Worm (Caenorhabditis elegans) whole organism, young adult: ENCODE measurements around the gene T16G1.13.
A peak's percentile ranks its signal among the peaks of the same experiment; 100 is the strongest.

Experiments
- C06A6.2 ChIP-seq: fragments of 200-800 bp; sonication (Bioruptor generic); conservative IDR thresholded peaks from 2 replicates; pipeline ENCODE4 v1.3.6; 2022; ENCODE audit warnings: missing genetic modification characterization, missing compliant biosample characterization
- F33H1.4 ChIP-seq: fragments of 200-800 bp; sonication (Bioruptor generic); IDR thresholded peaks from 2 replicates; pipeline ENCODE4 v1.3.6; 2022; ENCODE audit warnings: missing genetic modification reagents, missing genetic modification characterization, missing compliant biosample characterization
- F49E8.2 ChIP-seq: sonication (generic microtip); optimal IDR thresholded peaks from 3 replicates; lab custom pipeline; 2017; ENCODE audit warnings: missing genetic modification characterization, mild to moderate bottlenecking, missing compliant biosample characterization, antibody characterized with exemption, moderate library complexity; ENCODE audit not compliant: insufficient read depth
- F55B11.4 ChIP-seq: sonication (generic microtip); optimal IDR thresholded peaks from 2 replicates; lab custom pipeline; 2016; ENCODE audit warnings: missing compliant biosample characterization, missing genetic modification characterization, borderline replicate concordance; ENCODE audit not compliant: insufficient read depth
- ama-1 ChIP-seq, 3 experiments: fragments of 150-350 bp in 1 of 3; sonication (generic microtip) in 2 of 3; optimal IDR thresholded peaks; 2 replicates each; lab custom pipeline; 2014 to 2018; ENCODE audit warnings: missing biosample characterization in 2 of 3, missing genetic modification characterization in 2 of 3, missing genetic modification reagents in 2 of 3
- athp-1 ChIP-seq: sonication (generic microtip); optimal IDR thresholded peaks from 2 replicates; lab custom pipeline; 2017; ENCODE audit warnings: mild to moderate bottlenecking, missing genetic modification characterization, missing compliant biosample characterization
- attf-3 ChIP-seq: fragments of 200-800 bp; sonication (Bioruptor generic); conservative IDR thresholded peaks from 2 replicates; pipeline ENCODE4 v1.3.6; 2022; ENCODE audit warnings: missing genetic modification reagents, missing genetic modification characterization, missing compliant biosample characterization
- attf-5 ChIP-seq: fragments of 200-800 bp; sonication (Bioruptor generic); optimal IDR thresholded peaks from 2 replicates; lab custom pipeline; 2018; ENCODE audit warnings: mild to moderate bottlenecking, missing genetic modification characterization, missing compliant biosample characterization
- bed-1 ChIP-seq: fragments of 200-800 bp; sonication (Bioruptor generic); IDR thresholded peaks from 2 replicates; pipeline ENCODE4 v1.3.6; 2022; ENCODE audit warnings: missing genetic modification reagents, missing genetic modification characterization, missing compliant biosample characterization
- bed-2 ChIP-seq: fragments of 200-800 bp; sonication (Bioruptor generic); IDR thresholded peaks from 2 replicates; pipeline ENCODE4 v1.3.6; 2022; ENCODE audit warnings: missing genetic modification reagents, missing genetic modification characterization, missing compliant biosample characterization
- dox-1 ChIP-seq: fragments of 200-800 bp; sonication (Bioruptor generic); IDR thresholded peaks from 2 replicates; pipeline ENCODE4 v1.3.6; 2022; ENCODE audit warnings: missing genetic modification reagents, missing genetic modification characterization, missing compliant biosample characterization
- efl-1 ChIP-seq: fragments of 150-350 bp; optimal IDR thresholded peaks from 2 replicates; lab custom pipeline; 2014; ENCODE audit warnings: missing biosample characterization, missing genetic modification reagents, missing genetic modification characterization
- egl-18 ChIP-seq: fragments of 200-800 bp; sonication (Bioruptor generic); IDR thresholded peaks from 2 replicates; pipeline ENCODE4 v1.3.6; 2022; ENCODE audit warnings: missing genetic modification reagents, missing genetic modification characterization, missing compliant biosample characterization
- fkh-3 ChIP-seq: sonication (generic microtip); optimal IDR thresholded peaks from 2 replicates; lab custom pipeline; 2016; ENCODE audit warnings: mild to moderate bottlenecking, missing genetic modification characterization, missing compliant biosample characterization
- hmg-1.2 ChIP-seq: fragments of 200-800 bp; sonication (Bioruptor generic); IDR thresholded peaks from 2 replicates; pipeline ENCODE4 v1.3.6; 2022; ENCODE audit warnings: missing genetic modification reagents, missing genetic modification characterization, missing compliant biosample characterization
- hmg-20 ChIP-seq: fragments of 200-800 bp; sonication (Bioruptor generic); IDR thresholded peaks from 2 replicates; pipeline ENCODE4 v1.3.6; 2022; ENCODE audit warnings: missing genetic modification reagents, missing genetic modification characterization, missing compliant biosample characterization
- hsf-1 ChIP-seq: fragments of 200-800 bp; sonication (Bioruptor generic); IDR thresholded peaks from 2 replicates; pipeline ENCODE4 v1.3.6; 2022; ENCODE audit warnings: missing genetic modification reagents, missing genetic modification characterization, missing compliant biosample characterization
- lag-1 ChIP-seq: fragments of 200-800 bp; sonication (Bioruptor generic); IDR thresholded peaks from 2 replicates; pipeline ENCODE4 v1.3.6; 2022; ENCODE audit warnings: missing genetic modification reagents, missing genetic modification characterization, missing compliant biosample characterization
- let-526 ChIP-seq: fragments of 200-800 bp; sonication (Bioruptor generic); IDR thresholded peaks from 2 replicates; pipeline ENCODE4 v1.3.6; 2022; ENCODE audit warnings: missing genetic modification reagents, missing genetic modification characterization, missing compliant biosample characterization
- let-607 ChIP-seq, 2 experiments: fragments of 200-800 bp in 1 of 2; sonication (Bioruptor generic) in 1 of 2; sonication (generic microtip) in 1 of 2; optimal IDR thresholded peaks; 2 replicates each; lab custom pipeline; 2016 to 2018; ENCODE audit warnings: mild to moderate bottlenecking in 2 of 2, missing compliant biosample characterization in 2 of 2, missing genetic modification characterization in 2 of 2, moderate library complexity in 2 of 2, missing genotype in 1 of 2
- lin-54 ChIP-seq: fragments of 200-800 bp; sonication (Bioruptor generic); optimal IDR thresholded peaks from 2 replicates; lab custom pipeline; 2018; ENCODE audit warnings: mild to moderate bottlenecking, missing genetic modification characterization, missing compliant biosample characterization
- lsl-1 ChIP-seq: fragments of 200-800 bp; sonication (Bioruptor generic); optimal IDR thresholded peaks from 2 replicates; lab custom pipeline; 2018; ENCODE audit warnings: mild to moderate bottlenecking, missing genetic modification characterization, moderate library complexity, missing compliant biosample characterization
- madf-8 ChIP-seq: fragments of 200-800 bp; sonication (Bioruptor generic); conservative IDR thresholded peaks from 2 replicates; pipeline ENCODE4 v1.3.6; 2022; ENCODE audit warnings: missing genetic modification reagents, missing genetic modification characterization, missing compliant biosample characterization
- mcd-1 ChIP-seq: fragments of 200-800 bp; sonication (Bioruptor generic); IDR thresholded peaks from 2 replicates; pipeline ENCODE4 v1.3.6; 2022; ENCODE audit warnings: missing genetic modification reagents, missing genetic modification characterization, missing compliant biosample characterization
- nfyb-1 ChIP-seq: fragments of 200-800 bp; sonication (Bioruptor generic); IDR thresholded peaks from 2 replicates; pipeline ENCODE4 v1.3.6; 2022; ENCODE audit warnings: missing genetic modification reagents, missing genetic modification characterization, missing compliant biosample characterization
- nhr-179 ChIP-seq: sonication (generic microtip); optimal IDR thresholded peaks from 2 replicates; lab custom pipeline; 2016; ENCODE audit warnings: mild to moderate bottlenecking, missing genetic modification characterization, missing compliant biosample characterization
- nhr-80 ChIP-seq: sonication (generic microtip); optimal IDR thresholded peaks from 2 replicates; lab custom pipeline; 2016; ENCODE audit warnings: missing genetic modification characterization, missing compliant biosample characterization
- repo-1 ChIP-seq: sonication (generic microtip); optimal IDR thresholded peaks from 2 replicates; lab custom pipeline; 2017; ENCODE audit warnings: mild to moderate bottlenecking, missing genetic modification characterization, missing compliant biosample characterization
- snpc-3.4 ChIP-seq: sonication (generic microtip); optimal IDR thresholded peaks from 2 replicates; lab custom pipeline; 2017; ENCODE audit warnings: missing genetic modification characterization, mild to moderate bottlenecking, missing compliant biosample characterization, antibody characterized with exemption, moderate library complexity, missing genotype, missing genetic modification reagents
- snpc-4 ChIP-seq, 5 experiments: fragments of 150-350 bp in 1 of 5; sonication (generic microtip) in 4 of 5; optimal IDR thresholded peaks; 2 replicates each; lab custom pipeline; 2014 to 2018; ENCODE audit warnings: missing genetic modification characterization in 5 of 5, missing biosample characterization in 3 of 5, antibody characterized with exemption in 2 of 5, mild to moderate bottlenecking in 2 of 5, missing compliant biosample characterization in 2 of 5, missing genotype in 2 of 5, moderate library complexity in 2 of 5, missing genetic modification reagents in 1 of 5
- sptf-2 ChIP-seq: fragments of 200-800 bp; sonication (Bioruptor generic); optimal IDR thresholded peaks from 2 replicates; lab custom pipeline; 2018; ENCODE audit warnings: mild to moderate bottlenecking, missing genetic modification characterization, missing compliant biosample characterization
- xnd-1 ChIP-seq: sonication (generic microtip); optimal IDR thresholded peaks from 2 replicates; lab custom pipeline; 2016; ENCODE audit warnings: missing genotype, missing genetic modification reagents, missing genetic modification characterization, missing compliant biosample characterization
- zim-3 ChIP-seq: sonication (generic microtip); optimal IDR thresholded peaks from 2 replicates; lab custom pipeline; 2017; ENCODE audit warnings: mild to moderate bottlenecking, missing genetic modification characterization, moderate library complexity, missing compliant biosample characterization
- ztf-18 ChIP-seq: sonication (generic microtip); optimal IDR thresholded peaks from 2 replicates; lab custom pipeline; 2016; ENCODE audit warnings: missing genotype, mild to moderate bottlenecking, missing genetic modification characterization, missing compliant biosample characterization

T16G1.13 gene

DNA sequence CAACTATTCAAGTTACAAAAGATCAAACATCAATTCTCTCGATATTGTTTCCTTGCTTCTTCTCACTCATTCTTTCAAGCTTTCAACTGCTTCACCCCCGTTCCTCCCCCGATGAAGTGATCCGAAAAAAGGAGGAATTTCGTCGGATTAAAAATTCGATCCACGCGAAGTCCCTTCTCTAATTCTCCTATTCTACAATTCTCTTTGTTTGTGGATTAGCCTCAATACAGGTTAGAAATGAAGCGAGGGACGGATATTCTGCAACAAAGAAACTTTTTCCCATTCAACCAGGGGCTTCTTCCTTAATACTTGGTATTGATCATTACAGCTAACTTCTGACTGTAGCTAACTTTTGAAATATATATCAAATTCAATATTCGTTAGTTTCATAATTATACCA is 4.9 kb upstream of the T16G1.13 start, which contains the start of gene grl-2:
Gene grl-2, plus strand, starts transcription at position 301 of the 400 bp plus-strand sequence.
- no peak for TF ChIP-seq nhr-179 (tag; lab: Kevin White, UChicago)
- TF ChIP-seq athp-1 (tag; lab: Kevin White, UChicago) = no peak
- TF ChIP-seq let-526 = no peak
- TF ChIP-seq madf-8 (GFP tag; lab: Robert Waterston, UW) = no peak

DNA sequence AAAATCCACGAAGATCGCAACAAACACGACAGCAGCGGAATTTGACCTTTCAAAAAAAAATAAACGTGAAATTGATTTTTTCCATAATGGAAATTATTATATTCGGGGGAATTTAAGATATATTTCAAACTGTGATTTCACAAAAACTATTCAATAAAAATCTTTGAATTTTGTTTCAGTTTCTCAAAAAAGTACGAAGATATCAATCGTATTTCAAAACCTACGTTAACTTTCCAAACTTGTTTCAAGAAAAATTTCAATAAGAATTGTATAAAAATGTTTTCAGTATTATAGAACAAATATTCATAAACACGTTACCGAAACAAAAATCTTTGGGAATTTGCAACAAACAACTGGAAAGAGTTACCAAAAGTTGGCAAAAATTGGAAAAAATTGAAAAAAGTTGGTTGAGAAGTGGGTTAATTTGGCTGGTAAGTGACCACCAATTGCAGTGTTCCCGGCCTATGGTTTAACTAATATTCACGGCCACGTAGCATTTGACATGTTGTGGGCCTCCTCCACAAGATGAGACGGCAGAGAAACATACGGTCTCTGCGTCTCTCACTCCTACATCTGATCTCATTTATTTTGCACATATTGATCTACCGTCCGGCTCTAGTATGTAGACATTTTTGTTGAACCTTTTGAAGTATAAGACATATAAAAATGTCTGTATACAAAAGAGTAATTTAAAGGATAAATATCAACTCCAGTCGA is 1.3 kb downstream of the T16G1.13 start, which contains the start of the genes T16G1.9 and T16G1.18:
Gene T16G1.9, minus strand, starts transcription at position 51 of the 717 bp plus-strand sequence.
Gene T16G1.18, plus strand, starts transcription at position 493 of the 717 bp plus-strand sequence.
- TF ChIP-seq zim-3 (no peak), hmg-1.2 (peak; percentile 81; the same call in 1 of the 2 replicates), lag-1 (GFP tag; lab: Robert Waterston, UW) (no peak), bed-2 (GFP tag; lab: Robert Waterston, UW) (no peak), repo-1 (tag; lab: Kevin White, UChicago) (no peak), F33H1.4 (GFP tag; lab: Robert Waterston, UW) (no peak), hsf-1 (GFP tag; lab: Robert Waterston, UW) (no peak), attf-3 (peak; percentile 81), snpc-4 (GFP tag; optimal IDR thresholded peaks at IDR 0.05; lab: Kevin White, UChicago) (no peak), snpc-4 (tag; optimal IDR thresholded peaks at IDR 0.05; lab: Kevin White, UChicago) (peak in 1 of 4 experiments; percentile 33), bed-1 (GFP tag; lab: Robert Waterston, UW) (no peak), nhr-80 (tag; lab: Kevin White, UChicago) (peak; percentile 51), ama-1 (optimal IDR thresholded peaks at IDR 0.05; lab: Kevin White, UChicago) (no peak), ama-1 (GFP tag; optimal IDR thresholded peaks at IDR 0.05; lab: Kevin White, UChicago) (no peak), dox-1 (GFP tag; lab: Robert Waterston, UW) (peak; percentile 37; the same call in 1 of the 2 replicates), efl-1 (peak; percentile 19), F55B11.4 (tag; lab: Kevin White, UChicago) (no peak), sptf-2 (GFP tag; lab: Kevin White, UChicago) (no peak), mcd-1 (GFP tag; lab: Robert Waterston, UW) (peak; percentile 35; the same call in 1 of the 2 replicates), let-607 (tag; optimal IDR thresholded peaks at IDR 0.05; lab: Kevin White, UChicago) (peak; percentile 86 to 92), lsl-1 (GFP tag; lab: Kevin White, UChicago) (no peak), attf-5 (GFP tag; lab: Kevin White, UChicago) (peak; percentile 68), snpc-3.4 (tag; lab: Kevin White, UChicago) (no peak), egl-18 (GFP tag; lab: Robert Waterston, UW) (no peak), fkh-3 (tag; lab: Kevin White, UChicago) (no peak)

DNA sequence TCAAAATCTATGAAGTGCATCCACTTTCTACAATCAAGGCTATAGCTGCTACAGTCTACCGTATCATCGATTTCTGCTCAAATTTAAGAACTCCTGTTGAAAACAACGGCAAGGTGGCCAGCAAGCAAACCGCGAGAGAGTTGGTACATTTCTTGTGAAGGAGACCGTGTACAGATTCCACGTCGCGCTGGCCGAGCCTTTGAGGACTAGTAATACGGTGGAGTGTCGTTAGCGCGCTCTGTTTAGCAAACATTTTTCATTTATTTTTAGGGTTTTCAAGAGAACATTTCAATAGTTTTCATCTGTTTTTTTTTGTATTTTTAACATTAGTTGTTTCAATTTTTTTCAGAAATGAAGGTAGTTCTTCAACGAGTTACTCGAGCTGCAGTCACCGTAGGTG is 2.6 kb downstream of the T16G1.13 start, which contains the start of gene pqn-68:
Gene pqn-68, plus strand, starts transcription at position 350 of the 400 bp plus-strand sequence.
- TF ChIP-seq zim-3 (no peak), hmg-20 (GFP tag; lab: Robert Waterston, UW) (no peak), nfyb-1 (GFP tag; lab: Robert Waterston, UW) (0 out of 2 replicates have a peak, but pooled peaks have one; percentile 22), mcd-1 (GFP tag; lab: Robert Waterston, UW) (0 out of 2 replicates have a peak, but pooled peaks have one; percentile 24), lin-54 (no peak), let-607 (tag; optimal IDR thresholded peaks at IDR 0.05; lab: Kevin White, UChicago) (peak; percentile 61 to 62), attf-3 (peak; percentile 91), C06A6.2 (no peak), ztf-18 (no peak), athp-1 (tag; lab: Kevin White, UChicago) (no peak), F49E8.2 (tag; lab: Kevin White, UChicago) (no peak), xnd-1 (no peak)
